Fruit fly (Drosophila melanogaster) whole organism, embryonic: ENCODE results near the gene CG6695.

Experiments used
- CG10321 ChIP-seq: fragments of 200-800 bp; sonication (Bioruptor generic); IDR thresholded peaks from 2 replicates; pipeline ENCODE4 v1.3.6; 2022; ENCODE audit warnings: missing biosample characterization, missing genetic modification characterization
- CG12391 ChIP-seq: fragments of 200-800 bp; sonication (Bioruptor generic); optimal IDR thresholded peaks from 3 replicates; lab custom pipeline; 2018; ENCODE audit warnings: missing biosample characterization, mild to moderate bottlenecking, missing genetic modification characterization, moderate library complexity
- CG14860 ChIP-seq: fragments of 200-800 bp; sonication (Bioruptor generic); IDR thresholded peaks from 3 replicates; pipeline ENCODE4 v1.3.6; 2022; ENCODE audit warnings: missing biosample characterization, missing genetic modification characterization; ENCODE audit not compliant: partially characterized antibody
- CG15073 ChIP-seq: fragments of 200-800 bp; sonication (Bioruptor generic); optimal IDR thresholded peaks from 2 replicates; lab custom pipeline; 2016; ENCODE audit warnings: missing biosample characterization, missing genetic modification characterization
- CG15269 ChIP-seq: fragments of 200-800 bp; sonication (Bioruptor generic); optimal IDR thresholded peaks from 2 replicates; lab custom pipeline; 2018; ENCODE audit warnings: missing biosample characterization, mild to moderate bottlenecking, missing genetic modification characterization, moderate library complexity
- CG1529 ChIP-seq: fragments of 200-800 bp; sonication (Bioruptor generic); optimal IDR thresholded peaks from 3 replicates; lab custom pipeline; 2018; ENCODE audit warnings: missing biosample characterization, missing genetic modification characterization
- CG16779 ChIP-seq: fragments of 200-800 bp; sonication (Bioruptor generic); IDR thresholded peaks from 2 replicates; pipeline ENCODE4 v1.3.6; 2022; ENCODE audit warnings: missing biosample characterization, missing genetic modification characterization
- CG16863 ChIP-seq: fragments of 200-800 bp; sonication (Bioruptor generic); optimal IDR thresholded peaks from 3 replicates; lab custom pipeline; 2016; ENCODE audit warnings: missing biosample characterization, missing genetic modification characterization
- CG17328 ChIP-seq: fragments of 200-800 bp; sonication (Bioruptor generic); IDR thresholded peaks from 2 replicates; pipeline ENCODE4 v1.3.6; 2022; ENCODE audit warnings: missing biosample characterization, missing genetic modification characterization
- CG18476 ChIP-seq: fragments of 200-800 bp; sonication (Bioruptor generic); optimal IDR thresholded peaks from 2 replicates; lab custom pipeline; 2016; ENCODE audit warnings: missing biosample characterization, mild to moderate bottlenecking, missing genetic modification characterization
- CG18764 ChIP-seq: fragments of 200-800 bp; sonication (Bioruptor generic); optimal IDR thresholded peaks from 3 replicates; lab custom pipeline; 2016; ENCODE audit warnings: missing biosample characterization, missing genetic modification characterization
- CG2712 ChIP-seq: fragments of 200-800 bp; optimal IDR thresholded peaks from 3 replicates; lab custom pipeline; 2019; ENCODE audit warnings: missing biosample characterization, mild to moderate bottlenecking, missing genetic modification characterization, moderate library complexity
- CG2875 ChIP-seq: fragments of 200-800 bp; sonication (Bioruptor generic); optimal IDR thresholded peaks from 2 replicates; lab custom pipeline; 2017; ENCODE audit warnings: missing biosample characterization, mild to moderate bottlenecking, missing genetic modification characterization, missing genetic modification reagents
- CG3281 ChIP-seq: fragments of 200-800 bp; sonication (Bioruptor generic); optimal IDR thresholded peaks from 3 replicates; lab custom pipeline; 2017; ENCODE audit warnings: missing biosample characterization, mild to moderate bottlenecking, missing genetic modification characterization
- CG3838 ChIP-seq: fragments of 200-800 bp; sonication (Bioruptor generic); optimal IDR thresholded peaks from 3 replicates; lab custom pipeline; 2016; ENCODE audit warnings: missing biosample characterization, missing genetic modification characterization
- CG42726 ChIP-seq: fragments of 200-800 bp; sonication (Bioruptor generic); IDR thresholded peaks from 2 replicates; pipeline ENCODE4 v1.3.6; 2022; ENCODE audit warnings: missing biosample characterization, missing genetic modification characterization; ENCODE audit not compliant: partially characterized antibody
- CG6683 ChIP-seq: fragments of 200-800 bp; sonication (Bioruptor generic); optimal IDR thresholded peaks from 2 replicates; lab custom pipeline; 2017; ENCODE audit warnings: missing biosample characterization, mild to moderate bottlenecking, missing genetic modification characterization, missing genetic modification reagents
- CG6813 ChIP-seq: fragments of 200-800 bp; sonication (Bioruptor generic); optimal IDR thresholded peaks from 2 replicates; lab custom pipeline; 2017; ENCODE audit warnings: missing biosample characterization, missing genetic modification characterization, mild to moderate bottlenecking, moderate library complexity, missing genetic modification reagents
- CG9215 ChIP-seq: fragments of 200-800 bp; sonication (Bioruptor generic); IDR thresholded peaks from 2 replicates; pipeline ENCODE4 v1.3.6; 2022; ENCODE audit warnings: missing biosample characterization, missing genetic modification characterization
- CG9932 ChIP-seq: fragments of 200-800 bp; sonication (Bioruptor generic); IDR thresholded peaks from 2 replicates; pipeline ENCODE4 v1.3.6; 2022; ENCODE audit warnings: missing biosample characterization, missing genetic modification characterization
- CkIIα-i1 ChIP-seq: fragments of 200-800 bp; sonication (Bioruptor generic); IDR thresholded peaks from 2 replicates; pipeline ENCODE4 v1.3.6; 2022; ENCODE audit warnings: missing biosample characterization, missing genetic modification characterization
- ERR ChIP-seq: fragments of 200-800 bp; sonication (Bioruptor generic); optimal IDR thresholded peaks from 2 replicates; lab custom pipeline; 2016; ENCODE audit warnings: missing biosample characterization, missing genetic modification characterization
- H2.0 ChIP-seq: fragments of 200-800 bp; sonication (Bioruptor generic); IDR thresholded peaks from 2 replicates; pipeline ENCODE4 v1.3.6; 2022; ENCODE audit warnings: missing biosample characterization, missing genetic modification characterization
- Hr51 ChIP-seq, 2 experiments: fragments of 200-800 bp; sonication (Bioruptor generic); optimal IDR thresholded peaks; 2 replicates in 1 of 2; 3 replicates in 1 of 2; lab custom pipeline; 2016 to 2018; ENCODE audit warnings: missing biosample characterization in 2 of 2, missing genetic modification characterization in 2 of 2, mild to moderate bottlenecking in 1 of 2, moderate library complexity in 1 of 2
- Optix ChIP-seq: fragments of 200-800 bp; sonication (Bioruptor generic); IDR thresholded peaks from 3 replicates; pipeline ENCODE4 v1.3.6; 2022; ENCODE audit warnings: missing biosample characterization, missing genetic modification characterization
- Ptx1 ChIP-seq: fragments of 200-800 bp; sonication (Bioruptor generic); IDR thresholded peaks from 2 replicates; pipeline ENCODE4 v1.3.6; 2022; ENCODE audit warnings: missing biosample characterization, missing genetic modification characterization
- Rfx ChIP-seq: fragments of 200-800 bp; sonication (Bioruptor generic); IDR thresholded peaks from 2 replicates; pipeline ENCODE4 v1.3.6; 2022; ENCODE audit warnings: missing biosample characterization, missing genetic modification characterization
- Side ChIP-seq: fragments of 200-800 bp; sonication (Bioruptor generic); optimal IDR thresholded peaks from 2 replicates; lab custom pipeline; 2016; ENCODE audit warnings: missing biosample characterization, missing genetic modification characterization
- Sox100B ChIP-seq: fragments of 200-800 bp; sonication (Bioruptor generic); optimal IDR thresholded peaks from 3 replicates; lab custom pipeline; 2018; ENCODE audit warnings: missing biosample characterization, mild to moderate bottlenecking, missing genetic modification characterization
- Ssrp ChIP-seq: fragments of 200-800 bp; sonication (Bioruptor generic); optimal IDR thresholded peaks from 2 replicates; lab custom pipeline; 2018; ENCODE audit warnings: missing biosample characterization, mild to moderate bottlenecking, missing genetic modification characterization, moderate library complexity
- Stat92E ChIP-seq, 3 experiments: fragments of >200 bp in 2 of 3; fragments of 200-800 bp in 1 of 3; sonication (Bioruptor generic) in 1 of 3; optimal IDR thresholded peaks; 2 replicates each; lab custom pipeline; 2017 to 2019; ENCODE audit warnings: missing biosample characterization in 3 of 3, missing genetic modification characterization in 3 of 3, mild to moderate bottlenecking in 1 of 3, moderate library complexity in 1 of 3
- ara ChIP-seq: fragments of 200-800 bp; sonication (Bioruptor generic); IDR thresholded peaks from 2 replicates; pipeline ENCODE4 v1.3.6; 2022; ENCODE audit warnings: missing biosample characterization, missing genetic modification characterization
- az2 ChIP-seq: fragments of 200-800 bp; sonication (Bioruptor generic); optimal IDR thresholded peaks from 3 replicates; lab custom pipeline; 2016; ENCODE audit warnings: missing biosample characterization, missing genetic modification characterization
- bigmax ChIP-seq: fragments of 200-800 bp; sonication (Bioruptor generic); optimal IDR thresholded peaks from 2 replicates; lab custom pipeline; 2018; ENCODE audit warnings: missing biosample characterization, mild to moderate bottlenecking, missing genetic modification characterization
- bowl ChIP-seq: fragments of 200-800 bp; sonication (Bioruptor generic); IDR thresholded peaks from 2 replicates; pipeline ENCODE4 v1.3.6; 2022; ENCODE audit warnings: missing biosample characterization, missing genetic modification characterization
- cad ChIP-seq: fragments of >200 bp; optimal IDR thresholded peaks from 2 replicates; lab custom pipeline; 2017; ENCODE audit warnings: missing biosample characterization, missing genetic modification characterization
- caup ChIP-seq: fragments of 200-800 bp; sonication (Bioruptor generic); optimal IDR thresholded peaks from 3 replicates; lab custom pipeline; 2017; ENCODE audit warnings: missing biosample characterization, mild to moderate bottlenecking, missing genetic modification characterization, moderate library complexity; ENCODE audit not compliant: severe bottlenecking
- crol ChIP-seq: fragments of 200-800 bp; sonication (Bioruptor generic); IDR thresholded peaks from 2 replicates; pipeline ENCODE4 v1.3.6; 2022; ENCODE audit warnings: missing biosample characterization, missing genetic modification characterization
- dati ChIP-seq: fragments of 200-800 bp; sonication (Bioruptor generic); IDR thresholded peaks from 2 replicates; pipeline ENCODE4 v1.3.6; 2022; ENCODE audit warnings: missing biosample characterization, missing genetic modification characterization
- dmrt11E ChIP-seq: fragments of 200-800 bp; sonication (Bioruptor generic); optimal IDR thresholded peaks from 3 replicates; lab custom pipeline; 2018; ENCODE audit warnings: missing biosample characterization, mild to moderate bottlenecking, missing genetic modification characterization, moderate library complexity
- ems ChIP-seq: fragments of 200-800 bp; sonication (Bioruptor generic); optimal IDR thresholded peaks from 3 replicates; lab custom pipeline; 2016; ENCODE audit warnings: missing biosample characterization, missing genetic modification characterization
- ham ChIP-seq: fragments of 200-800 bp; sonication (Bioruptor generic); IDR thresholded peaks from 2 replicates; pipeline ENCODE4 v1.3.6; 2022; ENCODE audit warnings: missing biosample characterization, missing genetic modification characterization
- hth ChIP-seq: fragments of >200 bp; optimal IDR thresholded peaks from 2 replicates; lab custom pipeline; 2017; ENCODE audit warnings: inconsistent platforms
- kah ChIP-seq: fragments of 200-800 bp; sonication (Bioruptor generic); optimal IDR thresholded peaks from 2 replicates; lab custom pipeline; 2018; ENCODE audit warnings: missing biosample characterization, mild to moderate bottlenecking, missing genetic modification characterization
- kay ChIP-seq: fragments of 200-800 bp; sonication (Bioruptor generic); optimal IDR thresholded peaks from 2 replicates; lab custom pipeline; 2016; ENCODE audit warnings: missing biosample characterization, missing genetic modification characterization
- mld ChIP-seq: fragments of 200-800 bp; sonication (Bioruptor generic); IDR thresholded peaks from 3 replicates; pipeline ENCODE4 v1.3.6; 2022; ENCODE audit warnings: missing biosample characterization, missing genetic modification characterization; ENCODE audit not compliant: partially characterized antibody
- nerfin-2 ChIP-seq: fragments of 200-800 bp; sonication (Bioruptor generic); IDR thresholded peaks from 2 replicates; pipeline ENCODE4 v1.3.6; 2022; ENCODE audit warnings: missing biosample characterization, missing genetic modification characterization; ENCODE audit not compliant: partially characterized antibody
- p53 ChIP-seq: fragments of 200-800 bp; sonication (Bioruptor generic); optimal IDR thresholded peaks from 2 replicates; lab custom pipeline; 2016; ENCODE audit warnings: missing biosample characterization, missing genetic modification characterization
- repo ChIP-seq: fragments of 200-800 bp; sonication (Bioruptor generic); optimal IDR thresholded peaks from 2 replicates; lab custom pipeline; 2016; ENCODE audit warnings: missing biosample characterization, missing genetic modification characterization
- salm ChIP-seq: fragments of 200-800 bp; sonication (Bioruptor generic); optimal IDR thresholded peaks from 2 replicates; lab custom pipeline; 2018; ENCODE audit warnings: missing biosample characterization, mild to moderate bottlenecking, missing genetic modification characterization
- wdn ChIP-seq: fragments of 200-800 bp; sonication (Bioruptor generic); IDR thresholded peaks from 2 replicates; pipeline ENCODE4 v1.3.6; 2022; ENCODE audit warnings: missing biosample characterization, missing genetic modification characterization
- zfh2 ChIP-seq: fragments of 200-800 bp; sonication (Bioruptor generic); optimal IDR thresholded peaks from 2 replicates; lab custom pipeline; 2016; ENCODE audit warnings: missing biosample characterization, missing genetic modification characterization

The CG6695 gene

DNA sequence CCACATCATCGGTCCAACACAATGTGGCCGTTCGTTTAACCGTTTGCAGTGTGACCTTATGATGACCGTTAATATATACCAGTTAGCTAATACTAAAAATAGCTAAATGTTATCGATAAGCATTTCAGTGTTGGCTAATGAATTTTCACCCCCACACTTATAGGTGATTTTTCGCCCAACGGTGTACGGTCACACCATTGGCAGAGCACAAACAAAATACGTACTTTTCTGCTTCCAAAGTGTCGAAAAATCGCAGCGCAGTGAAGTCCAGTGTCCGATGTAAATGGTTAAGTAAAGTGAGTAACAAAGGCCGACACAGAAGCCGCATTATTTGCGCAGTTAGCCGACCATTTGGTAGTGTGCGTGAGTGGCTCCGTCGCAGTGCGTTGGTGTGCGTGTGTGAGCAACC is 29.4 kb upstream of the CG6695 start, which contains the start of the genes Syx18 and atl (continued):
- TF ChIP-seq CG2712 (tag; lab: Kevin White, UChicago): peak; percentile 49
- TF ChIP-seq cad (GFP tag; lab: Kevin White, UChicago): no peak
- TF ChIP-seq H2.0: no peak
- no peak for TF ChIP-seq Sox100B (GFP tag; lab: Kevin White, UChicago)
- peak; percentile 54 for TF ChIP-seq ems (GFP tag; lab: Kevin White, UChicago)
- no peak for TF ChIP-seq kah (GFP tag; lab: Kevin White, UChicago)
- no peak for TF ChIP-seq crol
- no peak for TF ChIP-seq dati (GFP tag; lab: Robert Waterston, UW)
- no peak for TF ChIP-seq dmrt11E (tag; lab: Kevin White, UChicago)
- no peak for TF ChIP-seq CG15269
- no peak for TF ChIP-seq CG15073 (GFP tag; lab: Kevin White, UChicago)
- TF ChIP-seq CG9932 (GFP tag; lab: Robert Waterston, UW): peak; percentile 42; the same call in 1 of the 2 replicates
- TF ChIP-seq Rfx: peak; percentile 63
- peak; percentile 38 for TF ChIP-seq CG12391 (tag; lab: Kevin White, UChicago)
- no peak for TF ChIP-seq ERR
- no peak for TF ChIP-seq CG9215
- no peak for TF ChIP-seq CG10321 (GFP tag; lab: Robert Waterston, UW)
- TF ChIP-seq Side (GFP tag; lab: Kevin White, UChicago): peak; percentile 46
- TF ChIP-seq Stat92E (GFP tag; optimal IDR thresholded peaks at IDR 0.05; lab: Kevin White, UChicago): no peak
- peak; percentile 23 for TF ChIP-seq CG2875
- TF ChIP-seq hth (lab: Kevin White, UChicago): no peak
- TF ChIP-seq kay (GFP tag; lab: Kevin White, UChicago): no peak
- no peak for TF ChIP-seq wdn (GFP tag; lab: Robert Waterston, UW)
- TF ChIP-seq CG3281 (GFP tag; lab: Kevin White, UChicago): no peak
- TF ChIP-seq CkIIα-i1 (GFP tag; lab: Robert Waterston, UW): no peak
- no peak for TF ChIP-seq CG18764
- no peak for TF ChIP-seq Ssrp (tag; lab: Kevin White, UChicago)
- TF ChIP-seq az2 (GFP tag; lab: Kevin White, UChicago): no peak
- TF ChIP-seq mld (GFP tag; lab: Robert Waterston, UW): peak; percentile 59; the same call in 1 of the 3 replicates
- no peak for TF ChIP-seq CG6813 (GFP tag; lab: Kevin White, UChicago)
- TF ChIP-seq caup (GFP tag; lab: Kevin White, UChicago): peak; percentile 23
- peak; percentile 6 for TF ChIP-seq bigmax (GFP tag; lab: Kevin White, UChicago)
- no peak for TF ChIP-seq CG16863 (GFP tag; lab: Kevin White, UChicago)
- no peak for TF ChIP-seq CG6683 (GFP tag; lab: Kevin White, UChicago)
- no peak for TF ChIP-seq CG16779
- no peak for TF ChIP-seq Optix (GFP tag; lab: Robert Waterston, UW)
- TF ChIP-seq nerfin-2 (GFP tag; lab: Robert Waterston, UW): no peak
- no peak for TF ChIP-seq zfh2 (GFP tag; lab: Kevin White, UChicago)
- no peak for TF ChIP-seq ara (GFP tag; lab: Robert Waterston, UW)
- TF ChIP-seq CG3838 (GFP tag; lab: Kevin White, UChicago): no peak
- TF ChIP-seq CG42726 (GFP tag; lab: Robert Waterston, UW): no peak
- no peak for TF ChIP-seq ham (GFP tag; lab: Robert Waterston, UW)
- TF ChIP-seq CG1529: no peak
- TF ChIP-seq Ptx1 (GFP tag; lab: Robert Waterston, UW): no peak
- TF ChIP-seq salm (tag; lab: Kevin White, UChicago): no peak
- no peak for TF ChIP-seq Hr51 (GFP tag; optimal IDR thresholded peaks at IDR 0.05; lab: Kevin White, UChicago)
- TF ChIP-seq bowl: no peak
- TF ChIP-seq CG17328 (GFP tag; lab: Robert Waterston, UW): no peak
- no peak for TF ChIP-seq CG18476 (GFP tag; lab: Kevin White, UChicago)
- TF ChIP-seq repo (GFP tag; lab: Kevin White, UChicago): no peak
- no peak for TF ChIP-seq p53 (GFP tag; lab: Kevin White, UChicago)
- no peak for TF ChIP-seq CG14860 (GFP tag; lab: Robert Waterston, UW)
